Worm (Caenorhabditis elegans) whole organism, early embryonic: ENCODE measurements around the gene daf-15.

Experiments used
- B0310.2 ChIP-seq: sonication (generic microtip); optimal IDR thresholded peaks from 2 replicates; lab custom pipeline; 2016; ENCODE audit warnings: mild to moderate bottlenecking, missing genetic modification characterization, missing compliant biosample characterization
- F13C5.2 ChIP-seq: sonication (generic microtip); optimal IDR thresholded peaks from 2 replicates; lab custom pipeline; 2017; ENCODE audit warnings: mild to moderate bottlenecking, missing genetic modification characterization, inconsistent platforms, missing compliant biosample characterization
- aly-1 ChIP-seq: sonication (generic microtip); optimal IDR thresholded peaks from 2 replicates; lab custom pipeline; 2016; ENCODE audit warnings: missing genetic modification characterization, missing compliant biosample characterization
- ama-1 ChIP-seq: fragments of 150-350 bp; optimal IDR thresholded peaks from 2 replicates; lab custom pipeline; 2014
- ceh-13 ChIP-seq: fragments of 200-800 bp; sonication (Bioruptor generic); optimal IDR thresholded peaks from 2 replicates; lab custom pipeline; 2018; ENCODE audit warnings: mild to moderate bottlenecking, missing genetic modification characterization, missing compliant biosample characterization
- ceh-36 ChIP-seq: sonication (generic microtip); optimal IDR thresholded peaks from 2 replicates; lab custom pipeline; 2016; ENCODE audit warnings: missing genetic modification characterization, inconsistent platforms, missing compliant biosample characterization
- ets-7 ChIP-seq: sonication (generic microtip); optimal IDR thresholded peaks from 2 replicates; lab custom pipeline; 2016; ENCODE audit warnings: missing genotype, missing genetic modification characterization, missing compliant biosample characterization
- flt-1 ChIP-seq: fragments of 200-800 bp; sonication (Bioruptor generic); IDR thresholded peaks from 2 replicates; pipeline ENCODE4 v1.3.6; 2022; ENCODE audit warnings: missing genetic modification characterization, missing compliant biosample characterization
- hmbx-1 ChIP-seq: sonication (generic microtip); optimal IDR thresholded peaks from 2 replicates; lab custom pipeline; 2016; ENCODE audit warnings: mild to moderate bottlenecking, missing genetic modification characterization, missing compliant biosample characterization
- hmg-4 ChIP-seq: fragments of 200-800 bp; sonication (Bioruptor generic); optimal IDR thresholded peaks from 2 replicates; lab custom pipeline; 2018; ENCODE audit warnings: mild to moderate bottlenecking, missing genetic modification characterization, missing compliant biosample characterization
- hnd-1 ChIP-seq: sonication (generic microtip); optimal IDR thresholded peaks from 2 replicates; lab custom pipeline; 2016; ENCODE audit warnings: missing genetic modification characterization, missing compliant biosample characterization
- pes-1 ChIP-seq: fragments of 200-800 bp; sonication (Bioruptor generic); IDR thresholded peaks from 2 replicates; pipeline ENCODE4 v1.3.6; 2022; ENCODE audit warnings: missing genetic modification reagents, missing genetic modification characterization, missing compliant biosample characterization
- scrt-1 ChIP-seq: fragments of 200-800 bp; sonication (Bioruptor generic); IDR thresholded peaks from 2 replicates; pipeline ENCODE4 v1.3.6; 2022; ENCODE audit warnings: missing genetic modification characterization, missing compliant biosample characterization
- sea-1 ChIP-seq: fragments of 200-800 bp; sonication (Bioruptor generic); conservative IDR thresholded peaks from 2 replicates; pipeline ENCODE4 v1.3.6; 2022; ENCODE audit warnings: missing genetic modification characterization, missing compliant biosample characterization
- tbx-11 ChIP-seq: fragments of 200-800 bp; sonication (Bioruptor generic); IDR thresholded peaks from 2 replicates; pipeline ENCODE4 v1.3.6; 2022; ENCODE audit warnings: missing genetic modification characterization, missing compliant biosample characterization
- tbx-37 ChIP-seq: fragments of 200-800 bp; sonication (Bioruptor generic); conservative IDR thresholded peaks from 2 replicates; pipeline ENCODE4 v1.3.6; 2022; ENCODE audit warnings: missing genetic modification reagents, missing genetic modification characterization, missing compliant biosample characterization
- tra-4 ChIP-seq: sonication (generic microtip); optimal IDR thresholded peaks from 2 replicates; lab custom pipeline; 2017; ENCODE audit warnings: missing genetic modification characterization, missing compliant biosample characterization

The daf-15 gene

DNA sequence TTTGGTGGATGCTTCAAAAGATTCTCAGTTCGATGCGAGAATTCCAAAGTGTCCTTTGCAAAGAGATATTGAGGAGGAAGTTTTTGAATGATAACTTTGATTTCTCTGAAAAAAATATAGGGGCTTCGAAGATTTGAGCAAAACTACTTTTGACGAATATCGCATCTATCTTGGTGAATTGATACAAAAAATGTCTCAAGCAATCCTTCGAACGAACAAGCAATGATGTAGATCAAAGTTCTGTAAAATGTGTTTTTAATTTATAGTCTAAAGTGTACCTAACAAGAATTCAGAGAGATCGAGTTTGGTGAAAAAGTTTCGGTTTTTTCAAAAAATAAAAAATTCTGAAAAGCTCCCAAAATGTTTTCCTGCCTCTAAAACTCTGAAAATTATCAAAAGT lies 11.3 kb downstream of the daf-15 start, which contains the start of gene F56D5.3:
Gene F56D5.3 (plus strand): TSS at position 301 of the 400 bp plus-strand sequence.
- no peak for TF ChIP-seq ama-1 (lab: Kevin White, UChicago)

DNA sequence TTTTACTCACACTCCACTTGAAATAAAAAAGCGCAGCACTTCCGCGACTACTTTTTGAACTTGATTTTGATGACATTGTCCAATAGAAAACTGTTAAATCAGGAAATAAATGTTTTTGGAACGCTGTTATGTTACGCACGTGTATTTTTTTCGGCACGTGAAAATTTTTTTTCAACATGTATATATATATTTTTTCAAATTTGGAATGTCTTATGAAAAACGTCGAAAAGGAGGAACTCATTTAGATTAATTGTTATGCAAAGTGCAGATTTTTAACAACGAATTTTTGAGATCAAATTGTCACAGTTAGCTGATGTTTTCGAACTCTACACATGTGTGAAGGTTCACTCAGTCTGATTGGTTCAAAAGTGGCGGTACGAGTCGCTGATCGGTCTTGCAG lies 12.5 kb downstream of the daf-15 start, which contains the start of gene F56D5.2:
Gene F56D5.2 (minus strand): TSS at position 101 of the 400 bp plus-strand sequence.
- TF ChIP-seq tbx-11 (GFP tag; lab: Robert Waterston, UW) (no peak), ceh-36 (tag; lab: Kevin White, UChicago) (no peak), tra-4 (tag; lab: Kevin White, UChicago) (no peak), ama-1 (lab: Kevin White, UChicago) (no peak), scrt-1 (no peak), aly-1 (tag; lab: Kevin White, UChicago) (no peak), B0310.2 (tag; lab: Kevin White, UChicago) (no peak), pes-1 (GFP tag; lab: Robert Waterston, UW) (no peak), sea-1 (no peak), ceh-13 (no peak), F13C5.2 (no peak), tbx-37 (no peak), ets-7 (tag; lab: Kevin White, UChicago) (no peak)

DNA sequence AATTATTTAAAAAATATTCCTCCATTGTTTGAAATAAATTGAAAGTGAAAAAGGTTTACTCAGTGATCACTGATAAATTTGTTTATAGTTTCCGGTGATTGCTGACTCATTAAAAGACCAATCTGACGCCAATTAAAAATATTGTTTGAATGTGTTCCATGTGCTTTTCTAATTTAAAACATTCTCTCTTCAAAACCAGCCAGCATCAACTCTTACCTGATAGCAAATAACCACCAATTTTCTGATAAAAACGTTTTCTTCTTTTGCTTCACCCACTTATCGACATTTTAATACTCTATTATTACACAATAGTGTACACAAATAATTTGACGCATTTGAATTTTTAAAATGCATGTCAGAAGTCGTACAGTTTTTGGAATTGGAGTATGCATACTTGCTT lies 15.7 kb downstream of the daf-15 start, which contains the start of gene F56D5.6:
Gene F56D5.6 (plus strand): TSS at position 208 of the 400 bp plus-strand sequence.
- TF ChIP-seq sea-1 (no peak), hnd-1 (tag; lab: Kevin White, UChicago) (no peak), ceh-36 (tag; lab: Kevin White, UChicago) (no peak), pes-1 (GFP tag; lab: Robert Waterston, UW) (no peak), B0310.2 (tag; lab: Kevin White, UChicago) (no peak), F13C5.2 (no peak), hmg-4 (GFP tag; lab: Kevin White, UChicago) (no peak), ets-7 (tag; lab: Kevin White, UChicago) (no peak), scrt-1 (no peak), tbx-37 (no peak), ceh-13 (no peak), flt-1 (no peak), aly-1 (tag; lab: Kevin White, UChicago) (no peak), tbx-11 (GFP tag; lab: Robert Waterston, UW) (no peak)

DNA sequence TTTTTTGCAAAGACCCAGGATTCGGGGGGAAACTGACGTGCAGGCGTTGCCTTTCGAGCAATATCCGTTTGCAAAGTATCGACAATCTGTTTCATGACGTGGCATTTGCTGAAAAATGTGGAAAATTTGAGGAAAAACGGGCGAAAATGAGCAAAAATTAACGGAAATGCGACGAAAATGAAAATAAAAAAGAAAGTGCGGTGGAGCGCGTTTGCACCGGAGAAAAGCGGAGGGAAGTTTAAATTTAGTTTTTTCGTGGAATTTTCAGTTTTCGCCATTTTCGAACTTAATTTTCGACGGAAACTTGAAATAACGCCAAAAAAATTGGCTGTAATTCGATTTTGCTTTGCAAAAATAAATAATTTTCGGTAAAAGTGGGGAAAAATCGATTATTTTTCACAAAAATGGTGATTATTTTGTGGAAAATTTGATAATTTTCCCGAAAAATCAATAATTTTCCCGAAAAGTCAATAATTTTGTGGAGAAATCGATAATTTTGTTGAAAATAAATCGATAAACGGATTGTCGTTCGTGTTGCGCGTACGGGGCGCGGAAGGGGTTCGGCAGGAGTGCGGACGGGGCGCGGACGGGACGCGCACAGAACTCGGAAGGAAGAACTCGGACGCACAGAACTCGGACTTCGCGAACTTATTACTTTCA lies 17.9 kb downstream of the daf-15 start:
- no peak for TF ChIP-seq hnd-1 (tag; lab: Kevin White, UChicago)
- TF ChIP-seq aly-1 (tag; lab: Kevin White, UChicago): no peak
- TF ChIP-seq hmbx-1 (tag; lab: Kevin White, UChicago): no peak
- TF ChIP-seq flt-1: no peak

DNA sequence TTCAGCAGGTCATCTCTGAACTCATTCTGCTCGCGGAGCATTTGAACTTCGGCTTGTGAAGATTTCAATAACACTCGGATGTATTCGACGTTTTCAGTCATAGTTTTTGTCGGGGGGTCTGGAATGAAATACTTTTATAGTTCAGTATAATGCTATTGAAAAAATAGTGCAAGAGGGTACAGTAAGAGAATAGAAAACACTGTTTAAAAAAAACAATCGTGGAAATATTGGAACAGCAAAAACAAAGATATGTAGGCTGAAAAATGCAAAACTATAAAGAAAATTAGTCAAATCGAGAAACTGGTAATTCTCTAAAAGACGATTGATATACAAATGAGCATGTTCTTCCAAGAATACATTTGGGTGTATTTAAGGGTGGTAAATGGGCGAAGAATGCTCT lies 22.0 kb downstream of the daf-15 start, which contains the start of gene F56D5.5:
Gene F56D5.5 (minus strand): TSS at position 101 of the 400 bp plus-strand sequence.
- no peak for TF ChIP-seq scrt-1
- TF ChIP-seq hmbx-1 (tag; lab: Kevin White, UChicago): no peak
- no peak for TF ChIP-seq hnd-1 (tag; lab: Kevin White, UChicago)
- TF ChIP-seq pes-1 (GFP tag; lab: Robert Waterston, UW): no peak
- TF ChIP-seq ama-1 (lab: Kevin White, UChicago): no peak
- TF ChIP-seq F13C5.2: no peak
- no peak for TF ChIP-seq tbx-37
- TF ChIP-seq ceh-36 (tag; lab: Kevin White, UChicago): no peak
- no peak for TF ChIP-seq B0310.2 (tag; lab: Kevin White, UChicago)
- no peak for TF ChIP-seq tra-4 (tag; lab: Kevin White, UChicago)
- TF ChIP-seq aly-1 (tag; lab: Kevin White, UChicago): no peak
- TF ChIP-seq ceh-13: no peak
- TF ChIP-seq hmg-4 (GFP tag; lab: Kevin White, UChicago): no peak
- TF ChIP-seq tbx-11 (GFP tag; lab: Robert Waterston, UW): no peak
- no peak for TF ChIP-seq sea-1
- no peak for TF ChIP-seq ets-7 (tag; lab: Kevin White, UChicago)
- TF ChIP-seq flt-1: no peak

DNA sequence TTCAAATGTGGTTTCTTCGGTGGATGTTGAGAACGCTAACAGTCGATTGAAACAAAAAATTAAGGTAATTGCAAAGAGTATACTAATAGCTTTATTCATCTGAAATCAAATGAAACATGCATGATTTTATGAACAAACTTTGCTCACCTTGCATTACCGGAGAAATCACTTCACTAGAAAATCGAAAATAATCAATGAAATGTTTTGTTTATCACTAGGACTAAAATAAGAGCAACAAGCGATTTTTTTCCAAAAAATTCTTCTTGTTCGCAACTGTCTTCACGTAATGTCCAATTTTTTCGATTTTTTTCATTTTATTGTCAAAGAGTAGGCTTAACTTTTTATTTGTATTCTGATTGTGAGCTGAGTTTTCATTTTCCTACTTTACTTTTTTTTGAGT lies 36.4 kb downstream of the daf-15 start, which contains the start of gene F56D5.9:
Gene F56D5.9 (minus strand): TSS at position 101 of the 400 bp plus-strand sequence.
- TF ChIP-seq flt-1 (no peak), tra-4 (tag; lab: Kevin White, UChicago) (no peak), aly-1 (tag; lab: Kevin White, UChicago) (no peak)

DNA sequence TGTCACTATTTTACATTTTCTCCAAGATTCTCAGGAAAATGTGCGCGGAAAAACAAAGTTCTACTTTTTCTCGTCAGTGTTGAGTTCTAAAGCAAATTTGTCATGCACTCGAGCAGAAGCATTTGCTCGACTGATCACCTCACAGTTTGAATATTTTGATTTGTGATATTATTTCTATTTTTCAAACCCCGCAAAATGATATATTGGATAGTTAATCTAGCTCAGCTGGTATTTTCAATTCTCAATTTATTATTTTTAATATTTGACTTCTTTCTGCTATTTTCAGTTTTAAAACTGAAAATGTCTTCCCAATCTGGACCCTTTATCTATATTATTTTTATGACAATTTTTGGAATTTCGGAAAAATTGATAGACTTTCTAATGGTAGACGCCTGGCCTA lies 37.1 kb downstream of the daf-15 start, which contains the start of gene srxa-2:
Gene srxa-2 (plus strand): TSS at position 301 of the 400 bp plus-strand sequence.
- TF ChIP-seq aly-1 (tag; lab: Kevin White, UChicago) (no peak), pes-1 (GFP tag; lab: Robert Waterston, UW) (no peak), F13C5.2 (no peak)

DNA sequence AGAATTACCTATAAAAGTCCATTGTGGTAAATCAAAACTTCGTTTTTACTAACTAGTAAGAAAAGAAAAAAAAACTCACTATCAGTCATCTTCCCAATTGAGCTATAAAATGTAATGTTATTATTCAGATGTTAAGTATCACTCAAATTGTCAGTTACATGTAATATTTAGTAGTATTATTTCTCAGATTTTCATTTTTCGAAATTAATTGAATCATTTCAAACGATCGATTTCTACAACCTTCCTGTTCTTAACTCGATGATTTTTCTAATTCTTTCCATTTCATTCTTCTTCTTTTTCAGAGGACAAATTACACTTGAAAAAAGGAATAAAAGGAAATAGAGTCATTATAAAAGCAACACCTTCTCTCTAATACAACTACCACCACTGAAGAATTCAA lies 42.0 kb downstream of the daf-15 start, which contains the start of gene F59B8.1:
Gene F59B8.1 (plus strand): TSS at position 301 of the 400 bp plus-strand sequence.
- no peak for TF ChIP-seq pes-1 (GFP tag; lab: Robert Waterston, UW)
- no peak for TF ChIP-seq sea-1
- TF ChIP-seq flt-1: no peak
- no peak for TF ChIP-seq ets-7 (tag; lab: Kevin White, UChicago)
- no peak for TF ChIP-seq F13C5.2
- TF ChIP-seq aly-1 (tag; lab: Kevin White, UChicago): no peak
- no peak for TF ChIP-seq tbx-37
- no peak for TF ChIP-seq scrt-1
- no peak for TF ChIP-seq hmg-4 (GFP tag; lab: Kevin White, UChicago)
- no peak for TF ChIP-seq B0310.2 (tag; lab: Kevin White, UChicago)
- no peak for TF ChIP-seq ama-1 (lab: Kevin White, UChicago)
- no peak for TF ChIP-seq hnd-1 (tag; lab: Kevin White, UChicago)
- no peak for TF ChIP-seq tra-4 (tag; lab: Kevin White, UChicago)
- no peak for TF ChIP-seq ceh-13
- no peak for TF ChIP-seq tbx-11 (GFP tag; lab: Robert Waterston, UW)
- no peak for TF ChIP-seq ceh-36 (tag; lab: Kevin White, UChicago)
- TF ChIP-seq hmbx-1 (tag; lab: Kevin White, UChicago): no peak
